Worm (Caenorhabditis elegans): Measurements from ENCODE around the gene Y34B4A.7.

Gene Y34B4A.7

DNA sequence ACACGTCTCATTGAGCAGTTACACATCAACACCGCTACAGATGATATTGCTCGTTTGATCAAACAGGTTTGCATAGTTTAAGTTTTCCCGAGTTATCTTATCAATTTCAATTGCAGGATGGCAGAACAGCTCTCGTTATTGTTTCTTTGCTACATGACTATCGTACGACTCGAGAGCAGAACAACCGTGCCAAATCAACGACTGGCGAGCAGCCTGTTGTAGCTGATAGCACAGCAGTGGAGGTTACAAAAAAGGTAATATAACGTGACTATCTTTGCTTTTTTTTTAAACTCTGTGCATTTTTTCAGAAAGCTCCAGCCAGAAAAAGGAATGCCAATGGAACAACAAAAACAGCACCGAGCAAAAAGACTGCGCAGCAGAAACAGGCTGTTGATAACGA, 41.7 kb upstream of the Y34B4A.7 start:
- no peak for TF ChIP-seq sem-2 (GFP tag; optimal IDR thresholded peaks at IDR 0.05)
- no peak for TF ChIP-seq nhr-28 (tag; optimal IDR thresholded peaks at IDR 0.05)
- no peak for TF ChIP-seq ceh-43 (GFP tag; optimal IDR thresholded peaks at IDR 0.05)
- no peak for TF ChIP-seq pha-4 (tag; optimal IDR thresholded peaks at IDR 0.05)
- no peak for TF ChIP-seq unc-120 (tag; optimal IDR thresholded peaks at IDR 0.05; ENCODE audit: poor library complexity, severe bottlenecking)
- TF ChIP-seq nhr-2 (tag; optimal IDR thresholded peaks at IDR 0.05) = no peak
- no peak for TF ChIP-seq hlh-1 (tag; optimal IDR thresholded peaks at IDR 0.05)
- TF ChIP-seq tbx-8 (GFP tag; optimal IDR thresholded peaks at IDR 0.05) = no peak
- TF ChIP-seq unc-39 (tag; optimal IDR thresholded peaks at IDR 0.05) = no peak
- no peak for TF ChIP-seq nhr-237 (tag; optimal IDR thresholded peaks at IDR 0.05)
- TF ChIP-seq snpc-4 (tag; optimal IDR thresholded peaks at IDR 0.05) = no peak
- TF ChIP-seq lin-13 (tag; optimal IDR thresholded peaks at IDR 0.05) = no peak
- no peak for TF ChIP-seq nhr-12 (tag; optimal IDR thresholded peaks at IDR 0.05)
- no peak for TF ChIP-seq M03D4.4 (tag; optimal IDR thresholded peaks at IDR 0.05)
- TF ChIP-seq elt-3 (tag; optimal IDR thresholded peaks at IDR 0.05) = no peak
- TF ChIP-seq mls-2 (tag; optimal IDR thresholded peaks at IDR 0.05) = no peak
- no peak for TF ChIP-seq ztf-11 (tag; optimal IDR thresholded peaks at IDR 0.05)
- no peak for TF ChIP-seq ceh-83 (GFP tag; optimal IDR thresholded peaks at IDR 0.05)

DNA sequence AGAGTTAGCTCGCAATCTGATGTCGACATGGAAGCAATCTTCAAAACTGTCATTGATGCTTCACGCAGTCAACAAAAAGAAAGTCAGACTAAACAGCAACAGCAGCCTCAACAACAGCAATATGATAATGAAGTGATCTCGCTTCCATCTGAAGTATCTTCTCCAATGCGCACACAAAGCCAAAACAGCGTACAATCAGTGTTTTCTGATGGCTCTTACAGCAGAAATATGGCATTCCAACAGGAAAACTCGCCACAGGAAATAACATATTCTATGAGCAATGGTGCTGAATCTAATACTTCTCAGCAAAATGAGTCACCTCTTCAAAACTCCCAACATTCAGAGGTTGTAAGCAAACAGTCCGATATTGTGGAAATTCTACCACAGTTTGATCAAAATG, 41.2 kb upstream of the Y34B4A.7 start:
- TF ChIP-seq elt-3 (tag; optimal IDR thresholded peaks at IDR 0.05) = no peak
- TF ChIP-seq unc-39 (tag; optimal IDR thresholded peaks at IDR 0.05) = no peak
- TF ChIP-seq zip-8 (tag; optimal IDR thresholded peaks at IDR 0.05) = no peak
- no peak for TF ChIP-seq M03D4.4 (tag; optimal IDR thresholded peaks at IDR 0.05)
- TF ChIP-seq ztf-11 (tag; optimal IDR thresholded peaks at IDR 0.05) = no peak
- no peak for TF ChIP-seq lsy-2 (tag; optimal IDR thresholded peaks at IDR 0.05)
- no peak for TF ChIP-seq sem-2 (GFP tag; optimal IDR thresholded peaks at IDR 0.05)
- no peak for TF ChIP-seq blmp-1 (tag; optimal IDR thresholded peaks at IDR 0.05)
- no peak for TF ChIP-seq ham-2 (GFP tag; optimal IDR thresholded peaks at IDR 0.05)
- no peak for TF ChIP-seq sptf-1 (tag; optimal IDR thresholded peaks at IDR 0.05)
- no peak for TF ChIP-seq unc-62 (GFP tag; optimal IDR thresholded peaks at IDR 0.05)
- TF ChIP-seq hlh-1 (tag; optimal IDR thresholded peaks at IDR 0.05) = no peak
- TF ChIP-seq nhr-237 (tag; optimal IDR thresholded peaks at IDR 0.05) = no peak
- TF ChIP-seq ces-1 (GFP tag; optimal IDR thresholded peaks at IDR 0.05) = no peak
- no peak for TF ChIP-seq nhr-12 (tag; optimal IDR thresholded peaks at IDR 0.05)
- no peak for TF ChIP-seq tbx-8 (GFP tag; optimal IDR thresholded peaks at IDR 0.05)
- no peak for TF ChIP-seq nhr-76 (tag; optimal IDR thresholded peaks at IDR 0.05)
- no peak for TF ChIP-seq pha-4 (tag; optimal IDR thresholded peaks at IDR 0.05)
- TF ChIP-seq lin-13 (tag; optimal IDR thresholded peaks at IDR 0.05) = no peak
- no peak for TF ChIP-seq nhr-2 (tag; optimal IDR thresholded peaks at IDR 0.05)

ce11 chrX:5205561-5205960, 38.6 kb upstream of the Y34B4A.7 start, which contains the start of gene H28G03.2:
H28G03.2 (plus strand) TSS chrX:5205760.
- TF ChIP-seq nhr-28 (tag; optimal IDR thresholded peaks at IDR 0.05) (no peak), ham-2 (GFP tag; optimal IDR thresholded peaks at IDR 0.05) (peak; percentile 42), lin-32 (GFP tag; optimal IDR thresholded peaks at IDR 0.05) (no peak)

DNA sequence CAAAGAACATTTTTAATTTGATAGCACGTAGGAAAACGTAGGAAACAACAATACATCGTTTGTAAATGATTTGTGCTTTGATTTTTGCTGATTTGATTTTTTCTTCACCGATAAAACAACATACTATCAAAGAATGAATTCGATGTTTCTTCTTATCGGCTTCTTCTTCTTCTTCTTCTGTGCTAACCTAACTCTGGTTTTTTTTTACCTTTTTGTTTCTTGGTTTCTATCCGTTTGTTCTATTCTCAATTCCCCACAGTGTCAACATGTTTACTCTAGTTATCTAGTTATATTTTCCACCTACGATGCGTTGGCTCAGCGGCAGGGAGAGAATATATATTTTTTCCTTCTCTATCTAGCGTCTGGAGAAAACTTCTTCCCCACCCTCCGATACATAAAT, 36.3 kb upstream of the Y34B4A.7 start:
- TF ChIP-seq nhr-28 (tag; optimal IDR thresholded peaks at IDR 0.05) (no peak), ceh-83 (GFP tag; optimal IDR thresholded peaks at IDR 0.05) (peak; percentile 22)

DNA sequence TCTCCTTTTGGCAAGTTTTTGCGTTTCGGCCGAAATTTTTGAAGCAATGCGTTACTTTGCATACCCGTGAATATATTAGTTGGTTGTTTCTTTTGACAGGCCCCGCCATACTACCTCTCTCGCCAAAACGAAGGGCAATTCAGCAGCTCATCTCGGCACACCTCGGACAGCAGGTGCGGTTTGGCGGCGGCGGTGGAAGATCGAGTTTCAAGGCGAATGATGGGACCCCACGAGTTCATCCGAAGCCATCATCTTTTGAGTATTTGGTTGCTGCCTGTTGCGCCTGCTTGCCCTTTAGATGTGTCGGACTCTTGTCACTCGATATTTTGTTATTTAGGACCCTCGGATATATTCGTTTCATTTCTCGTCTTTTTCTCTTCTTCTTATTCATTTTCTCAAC, 35.8 kb upstream of the Y34B4A.7 start:
- TF ChIP-seq hlh-1 (tag; optimal IDR thresholded peaks at IDR 0.05) (peak; percentile 4), zip-8 (tag; optimal IDR thresholded peaks at IDR 0.05) (no peak)

DNA sequence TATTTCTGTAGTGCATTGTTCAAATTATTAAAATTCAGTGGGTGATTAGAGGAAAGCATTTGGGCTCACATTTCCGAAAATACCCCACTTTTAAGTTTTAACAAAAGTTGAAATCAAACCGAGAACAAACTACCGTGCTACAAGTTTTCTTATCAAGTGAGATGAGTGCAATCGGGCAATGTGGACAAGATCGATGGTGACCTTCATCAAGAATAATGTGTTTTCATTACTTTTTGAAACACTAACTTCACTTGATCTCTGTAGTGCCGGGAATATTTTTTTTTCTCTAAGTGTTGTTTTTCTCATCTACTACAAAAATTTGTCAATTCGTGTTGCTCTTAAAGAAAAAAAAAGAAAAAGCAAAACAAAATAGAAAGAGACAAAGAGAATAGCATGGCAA, 35.3 kb upstream of the Y34B4A.7 start:
- TF ChIP-seq flh-1 (GFP tag; optimal IDR thresholded peaks at IDR 0.05) (no peak), ces-1 (GFP tag; optimal IDR thresholded peaks at IDR 0.05) (no peak), bed-3 (GFP tag; optimal IDR thresholded peaks at IDR 0.05) (no peak), ceh-39 (tag; optimal IDR thresholded peaks at IDR 0.05) (no peak), ceh-43 (GFP tag; optimal IDR thresholded peaks at IDR 0.05) (no peak), lin-13 (tag; optimal IDR thresholded peaks at IDR 0.05) (no peak), elt-3 (tag; optimal IDR thresholded peaks at IDR 0.05) (no peak), ceh-83 (GFP tag; optimal IDR thresholded peaks at IDR 0.05) (no peak), lin-32 (GFP tag; optimal IDR thresholded peaks at IDR 0.05) (no peak), nhr-76 (tag; optimal IDR thresholded peaks at IDR 0.05) (no peak), unc-39 (tag; optimal IDR thresholded peaks at IDR 0.05) (no peak), mab-5 (tag; optimal IDR thresholded peaks at IDR 0.05) (no peak), lsy-2 (tag; optimal IDR thresholded peaks at IDR 0.05) (no peak)
